Worm (Caenorhabditis elegans) whole organism, L2 larva: ENCODE measurements around the gene chil-23.

Source experiments
- ZK546.5 ChIP-seq: sonication (generic microtip); optimal IDR thresholded peaks from 2 replicates; lab custom pipeline; 2017; ENCODE audit warnings: missing biosample characterization, missing genetic modification characterization
- aly-2 ChIP-seq: fragments of 150-350 bp; optimal IDR thresholded peaks from 2 replicates; lab custom pipeline; 2014; ENCODE audit warnings: missing biosample characterization, missing genetic modification characterization
- ama-1 ChIP-seq: fragments of 150-350 bp; optimal IDR thresholded peaks from 2 replicates; lab custom pipeline; 2018; ENCODE audit warnings: inconsistent platforms
- elt-1 ChIP-seq: fragments of 150-350 bp; optimal IDR thresholded peaks from 2 replicates; lab custom pipeline; 2014; ENCODE audit warnings: missing biosample characterization, missing genetic modification characterization
- fos-1 ChIP-seq: fragments of 150-350 bp; optimal IDR thresholded peaks from 2 replicates; lab custom pipeline; 2014; ENCODE audit warnings: missing biosample characterization, missing genetic modification characterization
- mbf-1 ChIP-seq: sonication (generic microtip); optimal IDR thresholded peaks from 2 replicates; lab custom pipeline; 2017; ENCODE audit warnings: missing biosample characterization, missing genetic modification characterization
- nhr-12 ChIP-seq: fragments of 150-350 bp; optimal IDR thresholded peaks from 2 replicates; lab custom pipeline; 2014; ENCODE audit warnings: missing biosample characterization, missing genetic modification characterization
- nhr-237 ChIP-seq: fragments of 150-350 bp; optimal IDR thresholded peaks from 2 replicates; lab custom pipeline; 2014; ENCODE audit warnings: missing biosample characterization, missing genetic modification characterization
- nhr-77 ChIP-seq: fragments of 150-350 bp; optimal IDR thresholded peaks from 2 replicates; lab custom pipeline; 2014; ENCODE audit warnings: missing biosample characterization, missing genetic modification characterization
- sma-3 ChIP-seq: sonication (generic microtip); optimal IDR thresholded peaks from 2 replicates; lab custom pipeline; 2016; ENCODE audit warnings: missing genetic modification reagents, missing genetic modification characterization, missing compliant biosample characterization
- unc-55 ChIP-seq: fragments of 150-350 bp; sonication (generic microtip); optimal IDR thresholded peaks from 3 replicates; lab custom pipeline; 2014; ENCODE audit warnings: missing biosample characterization, missing genetic modification reagents, missing genetic modification characterization
- unc-62 ChIP-seq: fragments of 150-350 bp; optimal IDR thresholded peaks from 2 replicates; lab custom pipeline; 2014; ENCODE audit warnings: missing biosample characterization, missing genetic modification reagents, missing genetic modification characterization

- no peak for TF ChIP-seq fos-1 (tag; lab: Kevin White, UChicago)
- no peak for TF ChIP-seq mbf-1 (tag; lab: Kevin White, UChicago)
- TF ChIP-seq ZK546.5 (tag; lab: Kevin White, UChicago): no peak
- no peak for TF ChIP-seq sma-3 (GFP tag; lab: Kevin White, UChicago)
- no peak for TF ChIP-seq unc-62 (GFP tag; lab: Kevin White, UChicago)
- no peak for TF ChIP-seq unc-55 (GFP tag; lab: Kevin White, UChicago)
- TF ChIP-seq nhr-237 (tag; lab: Kevin White, UChicago): no peak
- TF ChIP-seq nhr-12 (tag; lab: Kevin White, UChicago): no peak
- no peak for TF ChIP-seq elt-1 (tag; lab: Kevin White, UChicago)
- TF ChIP-seq nhr-77: no peak
- TF ChIP-seq ama-1 (lab: Kevin White, UChicago): no peak
- no peak for TF ChIP-seq aly-2
These were observed 22.2 kb upstream of the chil-23 start for ce11 chrII:9490589-9490988.
